Fruit fly (Drosophila melanogaster) whole organism, embryonic: ENCODE data around the gene Dif.

Experiments
- Adf1 ChIP-seq: fragments of 200-800 bp; sonication (Bioruptor generic); IDR thresholded peaks from 2 replicates; pipeline ENCODE4 v1.3.6; 2022; ENCODE audit warnings: missing biosample characterization, missing genetic modification characterization
- BEAF-32 ChIP-seq: fragments of 200-800 bp; sonication (Bioruptor generic); optimal IDR thresholded peaks from 3 replicates; lab custom pipeline; 2017; ENCODE audit warnings: missing biosample characterization, missing genetic modification characterization, mild to moderate bottlenecking, moderate library complexity, missing genetic modification reagents
- Bteb2 ChIP-seq: fragments of 200-800 bp; sonication (Bioruptor generic); optimal IDR thresholded peaks from 2 replicates; lab custom pipeline; 2016; ENCODE audit warnings: missing biosample characterization, missing genetic modification characterization
- CG10274 ChIP-seq: fragments of 200-800 bp; sonication (Bioruptor generic); optimal IDR thresholded peaks from 3 replicates; lab custom pipeline; 2017; ENCODE audit warnings: missing biosample characterization, mild to moderate bottlenecking, missing genetic modification characterization
- CG10321 ChIP-seq: fragments of 200-800 bp; sonication (Bioruptor generic); IDR thresholded peaks from 2 replicates; pipeline ENCODE4 v1.3.6; 2022; ENCODE audit warnings: missing biosample characterization, missing genetic modification characterization
- CG10565 ChIP-seq: fragments of 200-800 bp; sonication (Bioruptor generic); optimal IDR thresholded peaks from 3 replicates; lab custom pipeline; 2016; ENCODE audit warnings: missing biosample characterization, mild to moderate bottlenecking, missing genetic modification characterization
- CG1233 ChIP-seq: fragments of 200-800 bp; sonication (Bioruptor generic); optimal IDR thresholded peaks from 4 replicates; lab custom pipeline; 2018; ENCODE audit warnings: missing biosample characterization, mild to moderate bottlenecking, missing genetic modification characterization
- CG14014 ChIP-seq: fragments of 200-800 bp; sonication (Bioruptor generic); IDR thresholded peaks from 2 replicates; pipeline ENCODE4 v1.3.6; 2022; ENCODE audit warnings: missing biosample characterization, missing genetic modification characterization
- CG14710 ChIP-seq: fragments of 200-800 bp; sonication (Bioruptor generic); optimal IDR thresholded peaks from 3 replicates; lab custom pipeline; 2019; ENCODE audit warnings: missing biosample characterization, mild to moderate bottlenecking, missing genetic modification characterization, moderate library complexity
- CG18476 ChIP-seq: fragments of 200-800 bp; sonication (Bioruptor generic); optimal IDR thresholded peaks from 2 replicates; lab custom pipeline; 2016; ENCODE audit warnings: missing biosample characterization, mild to moderate bottlenecking, missing genetic modification characterization
- CG30431 ChIP-seq: fragments of 200-800 bp; sonication (Bioruptor generic); optimal IDR thresholded peaks from 2 replicates; lab custom pipeline; 2017; ENCODE audit warnings: missing biosample characterization, missing genetic modification characterization
- CG31224 ChIP-seq: fragments of 200-800 bp; sonication (Bioruptor generic); IDR thresholded peaks from 2 replicates; pipeline ENCODE4 v1.3.6; 2022; ENCODE audit warnings: missing biosample characterization, missing genetic modification characterization
- CG32772 ChIP-seq: fragments of 200-800 bp; sonication (Bioruptor generic); IDR thresholded peaks from 2 replicates; pipeline ENCODE4 v1.3.6; 2022; ENCODE audit warnings: missing biosample characterization, missing genetic modification characterization
- CG6254 ChIP-seq: fragments of 200-800 bp; sonication (Bioruptor generic); optimal IDR thresholded peaks from 3 replicates; lab custom pipeline; 2017; ENCODE audit warnings: mild to moderate bottlenecking, missing biosample characterization, missing genetic modification reagents, missing genetic modification characterization
- CG7786 ChIP-seq: fragments of 200-800 bp; sonication (Bioruptor generic); optimal IDR thresholded peaks from 2 replicates; lab custom pipeline; 2016; ENCODE audit warnings: missing biosample characterization, missing genetic modification characterization
- CG7839 ChIP-seq: fragments of 200-800 bp; sonication (Bioruptor generic); optimal IDR thresholded peaks from 3 replicates; lab custom pipeline; 2018; ENCODE audit warnings: missing biosample characterization, mild to moderate bottlenecking, missing genetic modification characterization, moderate library complexity
- CG8281 ChIP-seq: fragments of 200-800 bp; sonication (Bioruptor generic); optimal IDR thresholded peaks from 2 replicates; lab custom pipeline; 2018; ENCODE audit warnings: missing biosample characterization, mild to moderate bottlenecking, missing genetic modification characterization, moderate library complexity
- CG8944 ChIP-seq: fragments of 200-800 bp; sonication (Bioruptor generic); optimal IDR thresholded peaks from 3 replicates; lab custom pipeline; 2016; ENCODE audit warnings: missing biosample characterization, missing genetic modification characterization
- CG9609 ChIP-seq: fragments of 200-800 bp; sonication (Bioruptor generic); optimal IDR thresholded peaks from 3 replicates; lab custom pipeline; 2016; ENCODE audit warnings: missing biosample characterization, missing genetic modification characterization
- D ChIP-seq, 2 experiments: fragments of 200-800 bp in 1 of 2; fragments of >200 bp in 1 of 2; sonication (Bioruptor generic) in 1 of 2; optimal IDR thresholded peaks; 2 replicates in 1 of 2; 3 replicates in 1 of 2; lab custom pipeline; 2017; ENCODE audit warnings: mild to moderate bottlenecking in 1 of 2, missing biosample characterization in 1 of 2, missing genetic modification characterization in 1 of 2, missing genetic modification reagents in 1 of 2
- Dip3 ChIP-seq: fragments of 200-800 bp; sonication (Bioruptor generic); optimal IDR thresholded peaks from 3 replicates; lab custom pipeline; 2016; ENCODE audit warnings: missing biosample characterization, missing genetic modification characterization
- Dref ChIP-seq: fragments of 200-800 bp; sonication (Bioruptor generic); IDR thresholded peaks from 2 replicates; pipeline ENCODE4 v1.3.6; 2022; ENCODE audit warnings: missing biosample characterization, missing genetic modification characterization
- Fer3 ChIP-seq: fragments of 200-800 bp; sonication (Bioruptor generic); optimal IDR thresholded peaks from 2 replicates; lab custom pipeline; 2018; ENCODE audit warnings: missing biosample characterization, mild to moderate bottlenecking, missing genetic modification characterization, moderate library complexity
- Hr51 ChIP-seq, 2 experiments: fragments of 200-800 bp; sonication (Bioruptor generic); optimal IDR thresholded peaks; 2 replicates in 1 of 2; 3 replicates in 1 of 2; lab custom pipeline; 2016 to 2018; ENCODE audit warnings: missing biosample characterization in 2 of 2, missing genetic modification characterization in 2 of 2, mild to moderate bottlenecking in 1 of 2, moderate library complexity in 1 of 2
- MESR4 ChIP-seq: fragments of 200-800 bp; sonication (Bioruptor generic); optimal IDR thresholded peaks from 2 replicates; lab custom pipeline; 2018; ENCODE audit warnings: missing biosample characterization, mild to moderate bottlenecking, missing genetic modification characterization, moderate library complexity
- Neu2 ChIP-seq: fragments of 200-800 bp; sonication (Bioruptor generic); optimal IDR thresholded peaks from 3 replicates; lab custom pipeline; 2016; ENCODE audit warnings: missing biosample characterization, missing genetic modification characterization, borderline replicate concordance
- Ptx1 ChIP-seq: fragments of 200-800 bp; sonication (Bioruptor generic); IDR thresholded peaks from 2 replicates; pipeline ENCODE4 v1.3.6; 2022; ENCODE audit warnings: missing biosample characterization, missing genetic modification characterization
- Xrp1 ChIP-seq: fragments of 200-800 bp; sonication (Bioruptor generic); IDR thresholded peaks from 2 replicates; pipeline ENCODE4 v1.3.6; 2022; ENCODE audit warnings: missing biosample characterization, missing genetic modification characterization
- cg ChIP-seq: fragments of 200-800 bp; sonication (Bioruptor generic); optimal IDR thresholded peaks from 3 replicates; lab custom pipeline; 2019; ENCODE audit warnings: missing biosample characterization, mild to moderate bottlenecking, missing genetic modification characterization, moderate library complexity
- cwo ChIP-seq: fragments of 200-800 bp; sonication (Bioruptor generic); optimal IDR thresholded peaks from 3 replicates; lab custom pipeline; 2017; ENCODE audit warnings: missing biosample characterization, missing genetic modification characterization, mild to moderate bottlenecking, moderate library complexity, missing genetic modification reagents
- eyg ChIP-seq: fragments of 200-800 bp; sonication (Bioruptor generic); optimal IDR thresholded peaks from 3 replicates; lab custom pipeline; 2016; ENCODE audit warnings: missing biosample characterization, missing genetic modification characterization
- fd3F ChIP-seq: fragments of 200-800 bp; sonication (Bioruptor generic); optimal IDR thresholded peaks from 2 replicates; lab custom pipeline; 2018; ENCODE audit warnings: missing biosample characterization, mild to moderate bottlenecking, missing genetic modification characterization, moderate library complexity
- fru ChIP-seq: fragments of >200 bp; optimal IDR thresholded peaks from 2 replicates; lab custom pipeline; 2017
- gce ChIP-seq: fragments of 200-800 bp; sonication (Bioruptor generic); IDR thresholded peaks from 3 replicates; pipeline ENCODE4 v1.3.6; 2022; ENCODE audit warnings: missing biosample characterization, missing genetic modification characterization
- hb ChIP-seq: fragments of 200-800 bp; sonication (Bioruptor generic); IDR thresholded peaks from 3 replicates; pipeline ENCODE4 v1.3.6; 2022; ENCODE audit warnings: missing biosample characterization, missing genetic modification characterization; ENCODE audit not compliant: partially characterized antibody
- jing ChIP-seq: fragments of 200-800 bp; sonication (Bioruptor generic); optimal IDR thresholded peaks from 2 replicates; lab custom pipeline; 2018; ENCODE audit warnings: missing biosample characterization, mild to moderate bottlenecking, missing genetic modification characterization
- kay ChIP-seq: fragments of 200-800 bp; sonication (Bioruptor generic); optimal IDR thresholded peaks from 2 replicates; lab custom pipeline; 2016; ENCODE audit warnings: missing biosample characterization, missing genetic modification characterization
- lbe ChIP-seq: fragments of 200-800 bp; sonication (Bioruptor generic); optimal IDR thresholded peaks from 2 replicates; lab custom pipeline; 2016; ENCODE audit warnings: missing biosample characterization, mild to moderate bottlenecking, missing genetic modification characterization
- lola ChIP-seq, 3 experiments: fragments of >200 bp in 2 of 3; fragments of 200-800 bp in 1 of 3; sonication (Bioruptor generic) in 1 of 3; optimal IDR thresholded peaks; 2 replicates each; lab custom pipeline; 2017 to 2019; ENCODE audit warnings: missing biosample characterization in 3 of 3, missing genetic modification characterization in 3 of 3, mild to moderate bottlenecking in 1 of 3, moderate library complexity in 1 of 3
- nerfin-1 ChIP-seq: fragments of 200-800 bp; sonication (Bioruptor generic); optimal IDR thresholded peaks from 3 replicates; lab custom pipeline; 2019; ENCODE audit warnings: missing biosample characterization, mild to moderate bottlenecking, missing genetic modification characterization, moderate library complexity
- odd ChIP-seq: fragments of 200-800 bp; sonication (Bioruptor generic); optimal IDR thresholded peaks from 2 replicates; lab custom pipeline; 2017; ENCODE audit warnings: missing biosample characterization, mild to moderate bottlenecking, missing genetic modification characterization
- phol ChIP-seq: fragments of 200-800 bp; sonication (Bioruptor generic); optimal IDR thresholded peaks from 3 replicates; lab custom pipeline; 2018; ENCODE audit warnings: missing biosample characterization, mild to moderate bottlenecking, missing genetic modification characterization, moderate library complexity
- psq ChIP-seq: fragments of 200-800 bp; sonication (Bioruptor generic); optimal IDR thresholded peaks from 2 replicates; lab custom pipeline; 2017; ENCODE audit warnings: missing biosample characterization, missing genetic modification characterization
- repo ChIP-seq: fragments of 200-800 bp; sonication (Bioruptor generic); optimal IDR thresholded peaks from 2 replicates; lab custom pipeline; 2016; ENCODE audit warnings: missing biosample characterization, missing genetic modification characterization
- sob ChIP-seq: fragments of 200-800 bp; sonication (Bioruptor generic); IDR thresholded peaks from 2 replicates; pipeline ENCODE4 v1.3.6; 2022; ENCODE audit warnings: missing biosample characterization, missing genetic modification characterization
- sqz ChIP-seq: fragments of 200-800 bp; sonication (Bioruptor generic); optimal IDR thresholded peaks from 3 replicates; lab custom pipeline; 2018; ENCODE audit warnings: missing biosample characterization, mild to moderate bottlenecking, missing genetic modification characterization
- sug ChIP-seq: fragments of 200-800 bp; optimal IDR thresholded peaks from 2 replicates; lab custom pipeline; 2019; ENCODE audit warnings: missing biosample characterization, mild to moderate bottlenecking, missing genetic modification characterization, moderate library complexity
- unc-4 ChIP-seq: fragments of 200-800 bp; sonication (Bioruptor generic); IDR thresholded peaks from 2 replicates; pipeline ENCODE4 v1.3.6; 2022; ENCODE audit warnings: missing biosample characterization, missing genetic modification characterization; ENCODE audit not compliant: partially characterized antibody

Gene Dif

dm6 chr2L:17429788-17430587 is 3.0 kb downstream of the Dif start (continued):
- TF ChIP-seq CG1233 = peak; percentile 96
- no peak for TF ChIP-seq cg
- TF ChIP-seq gce = peak; percentile 81; the same call in 2 of the 3 replicates
- TF ChIP-seq BEAF-32 = no peak
- peak; percentile 94 for TF ChIP-seq cwo (GFP tag; lab: Kevin White, UChicago)
- no peak for TF ChIP-seq hb (GFP tag; lab: Robert Waterston, UW)
- no peak for TF ChIP-seq unc-4 (GFP tag; lab: Robert Waterston, UW)
- TF ChIP-seq CG7786 (GFP tag; lab: Kevin White, UChicago) = peak; percentile 37
- TF ChIP-seq repo (GFP tag; lab: Kevin White, UChicago) = peak; percentile 27
- TF ChIP-seq Ptx1 (GFP tag; lab: Robert Waterston, UW) = peak; percentile 83
- TF ChIP-seq Fer3 = peak; percentile 95
- TF ChIP-seq Neu2 (GFP tag; lab: Kevin White, UChicago) = no peak
- TF ChIP-seq CG10274 (GFP tag; lab: Kevin White, UChicago) = peak; percentile 83
- peak in 1 of 3 experiments; percentile 95 for TF ChIP-seq lola (GFP tag; optimal IDR thresholded peaks at IDR 0.05; lab: Kevin White, UChicago)
- no peak for TF ChIP-seq Dref (GFP tag; lab: Robert Waterston, UW)
- TF ChIP-seq jing = peak; percentile 53
- no peak for TF ChIP-seq kay
- TF ChIP-seq odd (GFP tag; lab: Kevin White, UChicago) = peak; percentile 91
- peak; percentile 31 for TF ChIP-seq CG18476 (GFP tag; lab: Kevin White, UChicago)
- TF ChIP-seq CG30431 (GFP tag; lab: Kevin White, UChicago) = peak; percentile 44
- peak; percentile 90 for TF ChIP-seq CG8281 (tag; lab: Kevin White, UChicago)
- TF ChIP-seq eyg = peak; percentile 11
- TF ChIP-seq CG10321 (GFP tag; lab: Robert Waterston, UW) = no peak
- TF ChIP-seq MESR4 (GFP tag; lab: Kevin White, UChicago) = peak; percentile 8
- TF ChIP-seq Bteb2 (GFP tag; lab: Kevin White, UChicago) = peak; percentile 69
- peak; percentile 81 for TF ChIP-seq fd3F (GFP tag; lab: Kevin White, UChicago)
- TF ChIP-seq phol (tag; lab: Kevin White, UChicago) = peak; percentile 99
- TF ChIP-seq CG32772 (GFP tag; lab: Robert Waterston, UW) = peak; percentile 93
- peak; percentile 34 for TF ChIP-seq CG9609 (GFP tag; lab: Kevin White, UChicago)
- peak; percentile 89 for TF ChIP-seq CG6254 (GFP tag; lab: Kevin White, UChicago)
- peak; percentile 47 for TF ChIP-seq Adf1 (GFP tag; lab: Robert Waterston, UW)
- TF ChIP-seq CG10565 = no peak
- TF ChIP-seq CG7839 (tag; lab: Kevin White, UChicago) = peak; percentile 94
- peak; percentile 54; the same call in 1 of the 2 replicates for TF ChIP-seq sob (GFP tag; lab: Robert Waterston, UW)
- peak; percentile 82 for TF ChIP-seq sug (tag; lab: Kevin White, UChicago)
- peak; percentile 80 for TF ChIP-seq CG31224 (GFP tag; lab: Robert Waterston, UW)
- TF ChIP-seq psq (GFP tag; lab: Kevin White, UChicago) = peak; percentile 86
- peak; percentile 94 for TF ChIP-seq Xrp1 (GFP tag; lab: Robert Waterston, UW)
- TF ChIP-seq nerfin-1 (tag; lab: Kevin White, UChicago) = peak; percentile 97
- peak; percentile 72 for TF ChIP-seq Dip3
- TF ChIP-seq CG8944 (GFP tag; lab: Kevin White, UChicago) = peak; percentile 13
- peak; percentile 97 for TF ChIP-seq CG14710
- peak; percentile 96 for TF ChIP-seq sqz
- TF ChIP-seq Hr51 (GFP tag; optimal IDR thresholded peaks at IDR 0.05; lab: Kevin White, UChicago) = peak; percentile 5 to 97
- TF ChIP-seq fru (lab: Kevin White, UChicago) = no peak
- no peak for TF ChIP-seq D (optimal IDR thresholded peaks at IDR 0.05; lab: Kevin White, UChicago)
- TF ChIP-seq D (GFP tag; optimal IDR thresholded peaks at IDR 0.05; lab: Kevin White, UChicago) = peak; percentile 96
- peak; percentile 94 for TF ChIP-seq lbe
- TF ChIP-seq CG14014 (GFP tag; lab: Robert Waterston, UW) = peak; percentile 94
